Worm (Caenorhabditis elegans) whole organism, L2 larva: ENCODE data around the gene B0393.4.

ENCODE experiments used
- C34F6.9 ChIP-seq: fragments of 150-350 bp; optimal IDR thresholded peaks from 2 replicates; lab custom pipeline; 2014; ENCODE audit warnings: missing biosample characterization, missing genetic modification characterization
- F13H6.1 ChIP-seq: sonication (generic microtip); optimal IDR thresholded peaks from 2 replicates; lab custom pipeline; 2016; ENCODE audit warnings: missing genetic modification characterization, missing compliant biosample characterization
- R02D3.7 ChIP-seq: fragments of 150-350 bp; optimal IDR thresholded peaks from 2 replicates; lab custom pipeline; 2014; ENCODE audit warnings: missing biosample characterization, missing genetic modification characterization
- Y55F3AM.14 ChIP-seq: fragments of 200-800 bp; sonication (Bioruptor generic); optimal IDR thresholded peaks from 2 replicates; lab custom pipeline; 2018; ENCODE audit warnings: mild to moderate bottlenecking, missing genetic modification characterization, missing compliant biosample characterization
- ZK546.5 ChIP-seq: sonication (generic microtip); optimal IDR thresholded peaks from 2 replicates; lab custom pipeline; 2017; ENCODE audit warnings: missing biosample characterization, missing genetic modification characterization
- alr-1 ChIP-seq: fragments of 150-350 bp; optimal IDR thresholded peaks from 2 replicates; lab custom pipeline; 2014; ENCODE audit warnings: missing biosample characterization, missing genetic modification characterization
- aly-2 ChIP-seq: fragments of 150-350 bp; optimal IDR thresholded peaks from 2 replicates; lab custom pipeline; 2014; ENCODE audit warnings: missing biosample characterization, missing genetic modification characterization
- ama-1 ChIP-seq: fragments of 150-350 bp; optimal IDR thresholded peaks from 2 replicates; lab custom pipeline; 2018; ENCODE audit warnings: inconsistent platforms
- blmp-1 ChIP-seq: sonication (generic microtip); optimal IDR thresholded peaks from 2 replicates; lab custom pipeline; 2017; ENCODE audit warnings: missing genetic modification characterization, mild to moderate bottlenecking, missing compliant biosample characterization, antibody characterized with exemption, moderate library complexity; ENCODE audit not compliant: insufficient read depth
- ceh-16 ChIP-seq: fragments of 150-350 bp; optimal IDR thresholded peaks from 2 replicates; lab custom pipeline; 2014; ENCODE audit warnings: missing biosample characterization, missing genetic modification characterization
- crh-2 ChIP-seq: sonication (generic microtip); optimal IDR thresholded peaks from 2 replicates; lab custom pipeline; 2017; ENCODE audit warnings: missing biosample characterization, missing genetic modification characterization
- dmd-4 ChIP-seq: sonication (generic microtip); optimal IDR thresholded peaks from 2 replicates; lab custom pipeline; 2017; ENCODE audit warnings: missing biosample characterization, missing genetic modification characterization
- egl-27 ChIP-seq: sonication (generic microtip); optimal IDR thresholded peaks from 3 replicates; lab custom pipeline; 2017; ENCODE audit warnings: missing biosample characterization, missing genetic modification reagents, missing genetic modification characterization
- elt-1 ChIP-seq: fragments of 150-350 bp; optimal IDR thresholded peaks from 2 replicates; lab custom pipeline; 2014; ENCODE audit warnings: missing biosample characterization, missing genetic modification characterization
- elt-3 ChIP-seq: sonication (generic microtip); optimal IDR thresholded peaks from 2 replicates; lab custom pipeline; 2017; ENCODE audit warnings: missing biosample characterization, missing genetic modification characterization
- fos-1 ChIP-seq: fragments of 150-350 bp; optimal IDR thresholded peaks from 2 replicates; lab custom pipeline; 2014; ENCODE audit warnings: missing biosample characterization, missing genetic modification characterization
- gmeb-1 ChIP-seq: fragments of 150-350 bp; optimal IDR thresholded peaks from 2 replicates; lab custom pipeline; 2014; ENCODE audit warnings: missing biosample characterization, missing genetic modification characterization
- lin-11 ChIP-seq: fragments of 150-350 bp; sonication (generic microtip); optimal IDR thresholded peaks from 2 replicates; lab custom pipeline; 2014; ENCODE audit warnings: missing biosample characterization, missing genetic modification characterization, inconsistent platforms, mixed read lengths
- lin-13 ChIP-seq: fragments of 150-350 bp; optimal IDR thresholded peaks from 2 replicates; lab custom pipeline; 2014; ENCODE audit warnings: missing biosample characterization, missing genetic modification reagents, missing genetic modification characterization
- lin-39 ChIP-seq: fragments of 150-350 bp; optimal IDR thresholded peaks from 2 replicates; lab custom pipeline; 2014; ENCODE audit warnings: missing biosample characterization, missing genetic modification reagents, missing genetic modification characterization
- lsy-2 ChIP-seq, 2 experiments: fragments of 150-350 bp in 1 of 2; sonication (generic microtip) in 1 of 2; optimal IDR thresholded peaks; 2 replicates each; lab custom pipeline; 2014 to 2017; ENCODE audit warnings: missing biosample characterization in 2 of 2, missing genetic modification characterization in 2 of 2
- mab-5 ChIP-seq: fragments of 150-350 bp; optimal IDR thresholded peaks from 2 replicates; lab custom pipeline; 2014; ENCODE audit warnings: missing biosample characterization, missing genetic modification characterization
- mdl-1 ChIP-seq, 2 experiments: fragments of 150-350 bp in 1 of 2; sonication (generic microtip) in 1 of 2; optimal IDR thresholded peaks; 2 replicates each; lab custom pipeline; 2017; ENCODE audit warnings: missing biosample characterization in 2 of 2, missing genetic modification characterization in 2 of 2
- nhr-10 ChIP-seq: sonication (generic microtip); optimal IDR thresholded peaks from 2 replicates; lab custom pipeline; 2017; ENCODE audit warnings: missing biosample characterization, missing genetic modification characterization
- nhr-12 ChIP-seq: fragments of 150-350 bp; optimal IDR thresholded peaks from 2 replicates; lab custom pipeline; 2014; ENCODE audit warnings: missing biosample characterization, missing genetic modification characterization
- nhr-129 ChIP-seq: fragments of 150-350 bp; optimal IDR thresholded peaks from 2 replicates; lab custom pipeline; 2014; ENCODE audit warnings: missing biosample characterization, missing genetic modification characterization
- nhr-21 ChIP-seq: fragments of 150-350 bp; optimal IDR thresholded peaks from 2 replicates; lab custom pipeline; 2014; ENCODE audit warnings: missing biosample characterization, missing genetic modification characterization
- nhr-23 ChIP-seq: fragments of 150-350 bp; optimal IDR thresholded peaks from 2 replicates; lab custom pipeline; 2014; ENCODE audit warnings: missing biosample characterization, missing genetic modification reagents, missing genetic modification characterization
- nhr-237 ChIP-seq: fragments of 150-350 bp; optimal IDR thresholded peaks from 2 replicates; lab custom pipeline; 2014; ENCODE audit warnings: missing biosample characterization, missing genetic modification characterization
- nhr-6 ChIP-seq: fragments of 150-350 bp; optimal IDR thresholded peaks from 2 replicates; lab custom pipeline; 2014; ENCODE audit warnings: missing biosample characterization, missing genetic modification characterization
- nhr-77 ChIP-seq: fragments of 150-350 bp; optimal IDR thresholded peaks from 2 replicates; lab custom pipeline; 2014; ENCODE audit warnings: missing biosample characterization, missing genetic modification characterization
- peb-1 ChIP-seq: fragments of 150-350 bp; optimal IDR thresholded peaks from 2 replicates; lab custom pipeline; 2014; ENCODE audit warnings: missing biosample characterization, missing genetic modification characterization
- sem-4 ChIP-seq: fragments of 150-350 bp; optimal IDR thresholded peaks from 2 replicates; lab custom pipeline; 2014; ENCODE audit warnings: missing biosample characterization, missing genetic modification reagents, missing genetic modification characterization
- skn-1 ChIP-seq: sonication (generic microtip); optimal IDR thresholded peaks from 2 replicates; lab custom pipeline; 2017; ENCODE audit warnings: missing biosample characterization, missing genetic modification characterization
- sma-3 ChIP-seq: sonication (generic microtip); optimal IDR thresholded peaks from 2 replicates; lab custom pipeline; 2016; ENCODE audit warnings: missing genetic modification reagents, missing genetic modification characterization, missing compliant biosample characterization
- sma-9 ChIP-seq, 2 experiments: fragments of 150-350 bp in 1 of 2; sonication (generic microtip) in 1 of 2; optimal IDR thresholded peaks; 2 replicates each; lab custom pipeline; 2014 to 2016; ENCODE audit warnings: missing genetic modification characterization in 2 of 2, mild to moderate bottlenecking in 1 of 2, missing biosample characterization in 1 of 2, missing compliant biosample characterization in 1 of 2, missing genetic modification reagents in 1 of 2, moderate library complexity in 1 of 2
- snpc-4 ChIP-seq: fragments of 150-350 bp; optimal IDR thresholded peaks from 2 replicates; lab custom pipeline; 2014; ENCODE audit warnings: missing biosample characterization, missing genetic modification characterization
- unc-55 ChIP-seq: fragments of 150-350 bp; sonication (generic microtip); optimal IDR thresholded peaks from 3 replicates; lab custom pipeline; 2014; ENCODE audit warnings: missing biosample characterization, missing genetic modification reagents, missing genetic modification characterization
- zag-1 ChIP-seq: fragments of 150-350 bp; optimal IDR thresholded peaks from 2 replicates; lab custom pipeline; 2014; ENCODE audit warnings: missing biosample characterization, missing genetic modification characterization
- ztf-1 ChIP-seq: fragments of 200-800 bp; sonication (Bioruptor generic); conservative IDR thresholded peaks from 2 replicates; pipeline ENCODE4 v1.3.6; 2022; ENCODE audit warnings: missing genetic modification characterization, missing compliant biosample characterization
- ztf-4 ChIP-seq: fragments of 150-350 bp; optimal IDR thresholded peaks from 2 replicates; lab custom pipeline; 2014; ENCODE audit warnings: missing biosample characterization, missing genetic modification characterization

Gene B0393.4

DNA sequence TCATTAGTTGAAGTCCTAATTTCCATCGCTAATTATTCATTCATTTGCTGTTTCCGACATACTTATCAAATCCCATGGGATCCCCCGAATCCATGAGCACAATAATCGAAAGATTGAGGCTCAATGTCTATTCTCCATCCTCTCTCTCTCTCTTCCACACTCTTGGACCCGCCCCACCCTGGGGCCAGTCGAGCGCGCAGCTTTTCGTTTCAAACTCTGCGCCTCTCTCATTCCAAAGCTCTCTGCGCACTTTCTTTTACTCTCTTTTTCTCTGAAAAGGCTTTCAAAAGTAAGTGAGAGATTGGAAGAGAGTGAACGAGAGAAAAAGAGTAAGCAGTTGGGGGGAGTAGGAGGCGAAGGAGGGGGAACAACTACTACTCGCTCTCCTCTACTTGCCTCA lies 41.7 kb downstream of the B0393.4 start, which contains the start of gene acy-1:
TSS of gene acy-1 (plus strand) at position 346 of the 400 bp plus-strand sequence.
- TF ChIP-seq R02D3.7 (tag; lab: Kevin White, UChicago) = no peak
- no peak for TF ChIP-seq ama-1 (lab: Kevin White, UChicago)
- no peak for TF ChIP-seq nhr-10 (tag; lab: Kevin White, UChicago)
- no peak for TF ChIP-seq skn-1 (tag; lab: Kevin White, UChicago)
- TF ChIP-seq lsy-2 (tag; optimal IDR thresholded peaks at IDR 0.05; lab: Kevin White, UChicago) = peak; percentile 64 to 87
- no peak for TF ChIP-seq lin-39 (tag; lab: Kevin White, UChicago)
- TF ChIP-seq egl-27 (tag; lab: Kevin White, UChicago) = peak; percentile 47
- peak; percentile 27 for TF ChIP-seq Y55F3AM.14
- TF ChIP-seq nhr-6 (tag; lab: Kevin White, UChicago) = peak; percentile 45
- TF ChIP-seq snpc-4 (tag; lab: Kevin White, UChicago) = no peak
- no peak for TF ChIP-seq nhr-77 (tag; lab: Kevin White, UChicago)
- peak; percentile 77 for TF ChIP-seq zag-1 (tag; lab: Kevin White, UChicago)
- TF ChIP-seq gmeb-1 (tag; lab: Kevin White, UChicago) = peak; percentile 17
- TF ChIP-seq nhr-129 (tag; lab: Kevin White, UChicago) = peak; percentile 84
- TF ChIP-seq lin-13 = peak; percentile 81
- TF ChIP-seq alr-1 (tag; lab: Kevin White, UChicago) = no peak
- TF ChIP-seq sem-4 = peak; percentile 81
- peak; percentile 88 for TF ChIP-seq mab-5
- TF ChIP-seq ztf-4 (tag; lab: Kevin White, UChicago) = peak; percentile 56
- peak; percentile 67 for TF ChIP-seq sma-9 (GFP tag; optimal IDR thresholded peaks at IDR 0.05; lab: Kevin White, UChicago)
- no peak for TF ChIP-seq sma-9 (tag; optimal IDR thresholded peaks at IDR 0.05; lab: Kevin White, UChicago)
- peak; percentile 79 for TF ChIP-seq crh-2
- TF ChIP-seq lin-11 = peak; percentile 67
- TF ChIP-seq unc-55 (GFP tag; lab: Kevin White, UChicago) = peak; percentile 95
- no peak for TF ChIP-seq peb-1
- TF ChIP-seq aly-2 (tag; lab: Kevin White, UChicago) = no peak
- TF ChIP-seq elt-3 = no peak
- TF ChIP-seq F13H6.1 (tag; lab: Kevin White, UChicago) = peak; percentile 89
- TF ChIP-seq C34F6.9 (tag; lab: Kevin White, UChicago) = peak; percentile 95
- no peak for TF ChIP-seq nhr-21 (tag; lab: Kevin White, UChicago)
- no peak for TF ChIP-seq nhr-237 (tag; lab: Kevin White, UChicago)
- TF ChIP-seq elt-1 = no peak
- TF ChIP-seq fos-1 (tag; lab: Kevin White, UChicago) = peak; percentile 57
- TF ChIP-seq mdl-1 (tag; optimal IDR thresholded peaks at IDR 0.05; lab: Kevin White, UChicago) = peak in 1 of 2 experiments; percentile 34

- TF ChIP-seq nhr-23 (tag; lab: Kevin White, UChicago) (no peak), sma-3 (GFP tag; lab: Kevin White, UChicago) (peak; percentile 45), sma-9 (GFP tag; optimal IDR thresholded peaks at IDR 0.05; lab: Kevin White, UChicago) (peak; percentile 69), sma-9 (tag; optimal IDR thresholded peaks at IDR 0.05; lab: Kevin White, UChicago) (no peak), Y55F3AM.14 (no peak), egl-27 (tag; lab: Kevin White, UChicago) (peak; percentile 9), lsy-2 (tag; optimal IDR thresholded peaks at IDR 0.05; lab: Kevin White, UChicago) (peak; percentile 56 to 81), fos-1 (tag; lab: Kevin White, UChicago) (peak; percentile 1), lin-11 (peak; percentile 32), nhr-21 (tag; lab: Kevin White, UChicago) (peak; percentile 6), crh-2 (peak; percentile 65), nhr-129 (tag; lab: Kevin White, UChicago) (peak; percentile 71), blmp-1 (tag; lab: Kevin White, UChicago) (no peak), mab-5 (peak; percentile 75), unc-55 (GFP tag; lab: Kevin White, UChicago) (peak; percentile 83), skn-1 (tag; lab: Kevin White, UChicago) (no peak), C34F6.9 (tag; lab: Kevin White, UChicago) (peak; percentile 62), gmeb-1 (tag; lab: Kevin White, UChicago) (peak; percentile 95), ztf-1 (no peak)
Measured at ce11 chrIII:4720620-4721227, 42.7 kb downstream of the B0393.4 start, which contains the start of gene emb-5. emb-5 (minus strand) TSS chrIII:4720670.

ce11 chrIII:4715088-4715487 lies 48.3 kb downstream of the B0393.4 start, which contains the start of gene him-18:
him-18 (minus strand) TSS chrIII:4715188.
- TF ChIP-seq F13H6.1 (tag; lab: Kevin White, UChicago) (no peak), egl-27 (tag; lab: Kevin White, UChicago) (no peak), ZK546.5 (tag; lab: Kevin White, UChicago) (no peak), lin-39 (tag; lab: Kevin White, UChicago) (no peak), gmeb-1 (tag; lab: Kevin White, UChicago) (no peak), nhr-12 (tag; lab: Kevin White, UChicago) (no peak), mab-5 (no peak), ztf-4 (tag; lab: Kevin White, UChicago) (no peak), aly-2 (tag; lab: Kevin White, UChicago) (no peak), peb-1 (no peak), ama-1 (lab: Kevin White, UChicago) (no peak), ztf-1 (no peak), skn-1 (tag; lab: Kevin White, UChicago) (no peak), dmd-4 (no peak), R02D3.7 (tag; lab: Kevin White, UChicago) (no peak), ceh-16 (no peak), unc-55 (GFP tag; lab: Kevin White, UChicago) (no peak), lsy-2 (tag; optimal IDR thresholded peaks at IDR 0.05; lab: Kevin White, UChicago) (no peak), fos-1 (tag; lab: Kevin White, UChicago) (no peak), nhr-237 (tag; lab: Kevin White, UChicago) (no peak)
